Fruit fly (Drosophila melanogaster) whole organism: ENCODE data around the gene CG33191.
A peak's percentile ranks its signal among the peaks of the same experiment; 100 is the strongest.

ENCODE experiments used
- CG8478 ChIP-seq: fragments of >200 bp; optimal IDR thresholded peaks from 2 replicates; lab custom pipeline; 2018; ENCODE audit warnings: inconsistent platforms
- Dll ChIP-seq: fragments of >200 bp; optimal IDR thresholded peaks from 2 replicates; lab custom pipeline; 2017
- EcR ChIP-seq, 2 experiments: fragments of >200 bp; optimal IDR thresholded peaks; 2 replicates each; lab custom pipeline; 2017; ENCODE audit warnings: missing biosample characterization in 2 of 2, missing genetic modification characterization in 2 of 2, missing genetic modification reagents in 2 of 2
- pan ChIP-seq: fragments of >200 bp; optimal IDR thresholded peaks from 2 replicates; lab custom pipeline; 2017
- psq ChIP-seq: fragments of >200 bp; optimal IDR thresholded peaks from 2 replicates; lab custom pipeline; 2017
- usp ChIP-seq: fragments of >200 bp; optimal IDR thresholded peaks from 2 replicates; lab custom pipeline; 2017; ENCODE audit warnings: missing biosample characterization, missing genetic modification characterization, mixed read lengths

The CG33191 gene

DNA sequence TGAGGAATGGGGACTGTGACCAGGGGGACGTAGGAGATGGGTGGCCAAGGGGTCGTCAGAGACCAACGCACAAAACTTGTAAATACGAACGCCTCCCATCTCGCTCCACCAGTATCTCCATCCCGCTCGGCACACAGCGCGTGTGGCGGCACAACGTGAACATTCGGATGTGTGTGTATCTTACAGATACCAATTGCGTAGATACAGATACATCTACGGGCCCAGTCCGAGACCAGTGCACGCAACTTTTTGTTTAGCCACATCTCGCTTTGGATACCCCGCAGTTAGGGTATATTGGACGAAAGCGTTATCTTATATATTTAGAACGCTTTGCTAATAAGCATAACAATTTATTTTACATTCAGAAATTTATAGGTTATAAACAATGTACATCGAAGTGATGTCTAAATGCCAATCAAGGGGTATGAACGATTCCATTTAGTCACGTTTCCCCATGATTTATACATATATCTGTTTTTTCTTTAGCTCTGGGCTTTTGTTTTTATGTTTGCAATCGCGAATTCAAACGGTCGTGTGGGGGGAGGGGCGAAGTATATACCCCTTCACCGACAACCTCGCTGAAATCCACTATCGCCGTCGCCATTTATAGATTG is 31.7 kb upstream of the CG33191 start:
- TF ChIP-seq psq (lab: Kevin White, UChicago) (no peak), pan (lab: Kevin White, UChicago) (peak; percentile 94), EcR (GFP tag; optimal IDR thresholded peaks at IDR 0.05; lab: Kevin White, UChicago) (peak in 1 of 2 experiments; percentile 21), usp (GFP tag; lab: Kevin White, UChicago) (no peak), CG8478 (lab: Kevin White, UChicago) (no peak)

dm6 chr3R:8810397-8811184 is 30.9 kb upstream of the CG33191 start:
- TF ChIP-seq Dll (lab: Kevin White, UChicago) = no peak
- no peak for TF ChIP-seq EcR (GFP tag; optimal IDR thresholded peaks at IDR 0.05; lab: Kevin White, UChicago)
- TF ChIP-seq pan (lab: Kevin White, UChicago) = no peak
- TF ChIP-seq psq (lab: Kevin White, UChicago) = no peak
- no peak for TF ChIP-seq CG8478 (lab: Kevin White, UChicago)
- TF ChIP-seq usp (GFP tag; lab: Kevin White, UChicago) = no peak

DNA sequence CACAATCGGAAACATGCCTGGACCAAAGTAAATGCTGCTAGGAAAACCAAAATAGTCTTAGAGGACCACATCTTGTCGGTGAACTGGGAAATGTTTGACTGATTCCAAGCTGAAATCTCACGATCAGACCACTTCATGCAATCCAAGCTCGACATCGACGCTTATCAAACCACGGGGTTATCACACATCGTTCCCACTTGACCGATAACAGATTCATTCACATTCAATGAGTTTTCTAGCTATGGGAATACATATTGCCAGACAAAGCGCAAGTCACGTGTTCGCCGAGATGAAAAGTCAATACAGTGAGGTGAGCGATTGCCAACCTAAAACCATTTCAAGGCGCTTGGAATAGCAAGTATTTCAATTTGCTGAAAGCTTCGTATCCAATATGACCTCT is 30.0 kb upstream of the CG33191 start:
- no peak for TF ChIP-seq usp (GFP tag; lab: Kevin White, UChicago)

DNA sequence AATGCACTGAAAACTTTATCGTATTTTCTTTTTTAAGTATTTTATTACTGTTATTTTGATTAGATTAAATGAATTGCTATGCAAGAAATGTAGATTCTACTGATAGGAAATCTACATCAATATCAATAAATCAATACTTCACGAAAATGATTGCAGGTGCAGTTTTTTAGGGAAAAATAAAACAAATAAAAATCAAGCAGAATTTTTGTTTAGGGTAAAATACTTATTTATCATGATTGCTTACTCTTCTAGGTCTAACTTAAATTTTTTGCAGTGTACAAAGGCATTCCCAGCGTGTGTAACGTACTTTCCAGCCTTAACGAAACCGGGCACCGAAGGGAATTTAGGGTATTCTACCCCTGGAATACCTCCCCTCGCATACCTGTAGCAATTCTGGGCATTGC is 28.8 kb upstream of the CG33191 start:
- TF ChIP-seq psq (lab: Kevin White, UChicago) (no peak), Dll (lab: Kevin White, UChicago) (no peak), CG8478 (lab: Kevin White, UChicago) (no peak), usp (GFP tag; lab: Kevin White, UChicago) (no peak)

DNA sequence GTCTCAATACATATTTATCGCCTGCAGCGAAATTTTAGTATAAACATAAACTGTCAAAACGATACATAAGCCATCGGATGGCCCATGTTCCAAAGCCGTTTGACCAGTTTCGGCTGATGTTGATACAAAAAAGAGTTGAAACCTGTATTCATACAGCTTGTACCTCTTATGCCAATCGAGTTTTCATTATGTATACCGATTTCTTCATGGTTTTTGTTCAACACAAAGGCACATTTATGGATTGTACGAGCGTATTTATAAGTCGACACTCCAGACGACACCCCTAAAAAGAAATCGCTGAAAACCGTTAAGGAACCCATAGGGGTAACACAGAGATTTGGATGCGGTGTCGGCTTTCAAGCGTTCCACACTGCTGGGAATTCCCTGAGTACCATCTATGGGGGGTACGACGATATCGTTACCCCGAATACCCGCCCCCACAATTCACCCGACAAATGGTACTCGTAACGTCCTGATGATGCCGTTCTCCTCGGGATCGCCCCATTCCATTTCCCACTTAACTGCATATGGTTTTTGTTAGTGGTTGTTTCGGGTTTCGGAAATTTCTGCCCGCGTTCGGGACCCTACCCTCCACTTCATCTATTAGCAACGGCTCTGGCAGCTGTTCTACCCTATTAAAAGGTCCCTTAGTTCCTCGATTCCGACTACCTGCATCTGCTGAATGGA is 28.3 kb upstream of the CG33191 start:
- TF ChIP-seq CG8478 (lab: Kevin White, UChicago) (no peak), pan (lab: Kevin White, UChicago) (no peak), EcR (GFP tag; optimal IDR thresholded peaks at IDR 0.05; lab: Kevin White, UChicago) (no peak), Dll (lab: Kevin White, UChicago) (no peak), psq (lab: Kevin White, UChicago) (no peak), usp (GFP tag; lab: Kevin White, UChicago) (no peak)

dm6 chr3R:8807048-8807447 is 27.3 kb upstream of the CG33191 start:
- TF ChIP-seq pan (lab: Kevin White, UChicago) (no peak), usp (GFP tag; lab: Kevin White, UChicago) (no peak), CG8478 (lab: Kevin White, UChicago) (no peak), EcR (GFP tag; optimal IDR thresholded peaks at IDR 0.05; lab: Kevin White, UChicago) (no peak), psq (lab: Kevin White, UChicago) (no peak), Dll (lab: Kevin White, UChicago) (no peak)

- TF ChIP-seq usp (GFP tag; lab: Kevin White, UChicago) = no peak
- no peak for TF ChIP-seq CG8478 (lab: Kevin White, UChicago)
- no peak for TF ChIP-seq psq (lab: Kevin White, UChicago)
- TF ChIP-seq Dll (lab: Kevin White, UChicago) = no peak
- TF ChIP-seq pan (lab: Kevin White, UChicago) = no peak
- TF ChIP-seq EcR (GFP tag; optimal IDR thresholded peaks at IDR 0.05; lab: Kevin White, UChicago) = no peak
These were observed 26.9 kb upstream of the CG33191 start for dm6 chr3R:8806638-8807037.

- no peak for TF ChIP-seq pan (lab: Kevin White, UChicago)
- no peak for TF ChIP-seq usp (GFP tag; lab: Kevin White, UChicago)
- no peak for TF ChIP-seq Dll (lab: Kevin White, UChicago)
- no peak for TF ChIP-seq EcR (GFP tag; optimal IDR thresholded peaks at IDR 0.05; lab: Kevin White, UChicago)
- no peak for TF ChIP-seq CG8478 (lab: Kevin White, UChicago)
- TF ChIP-seq psq (lab: Kevin White, UChicago) = no peak
These were observed 26.4 kb upstream of the CG33191 start, which contains the start of gene hng2 for dm6 chr3R:8806104-8806503. TSS of gene hng2 (plus strand) at chr3R:8806322.

dm6 chr3R:8805388-8805852 is 25.7 kb upstream of the CG33191 start, which contains the start of gene CG9839:
TSS of gene CG9839 (minus strand) at chr3R:8805802.
- TF ChIP-seq pan (lab: Kevin White, UChicago) (no peak), usp (GFP tag; lab: Kevin White, UChicago) (no peak), EcR (GFP tag; optimal IDR thresholded peaks at IDR 0.05; lab: Kevin White, UChicago) (no peak), CG8478 (lab: Kevin White, UChicago) (no peak), Dll (lab: Kevin White, UChicago) (no peak), psq (lab: Kevin White, UChicago) (no peak)

DNA sequence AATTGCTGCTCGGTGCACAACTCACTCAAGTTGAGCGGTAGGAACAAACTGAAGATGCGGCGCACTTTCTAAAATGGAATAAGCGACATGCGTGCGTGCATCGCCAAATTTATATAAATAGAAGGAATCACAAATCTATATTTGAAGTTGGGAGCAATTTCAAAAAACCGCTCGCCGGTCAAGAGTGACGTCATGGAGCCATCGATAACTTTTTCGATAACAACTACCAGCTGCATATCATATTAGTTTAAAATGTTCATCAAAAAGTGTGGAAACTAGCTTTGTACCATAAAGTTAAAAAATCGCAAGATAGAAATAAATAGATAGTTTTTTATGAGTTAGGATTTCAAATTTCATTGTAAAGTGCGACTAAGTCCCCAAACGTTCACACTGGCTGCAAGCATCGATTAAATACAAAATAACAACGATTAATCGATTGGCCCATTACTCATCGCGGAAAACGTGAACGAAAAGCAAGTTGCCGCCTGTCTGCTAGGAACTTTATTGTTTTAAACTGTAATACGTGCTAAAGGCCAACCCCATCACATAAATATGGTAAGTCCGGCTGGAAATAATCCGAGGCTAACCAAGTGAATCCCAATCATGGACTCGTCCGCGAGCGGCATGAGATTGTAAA is 21.5 kb upstream of the CG33191 start, which contains the start of the genes Pif1A, Pif1B and CCT7:
Pif1A (minus strand) TSS at position 51 of the 637 bp plus-strand sequence.
Pif1B (minus strand) TSS at position 51 of the 637 bp plus-strand sequence.
CCT7 (plus strand) TSS at position 439 of the 637 bp plus-strand sequence.
- TF ChIP-seq pan (lab: Kevin White, UChicago) (no peak), CG8478 (lab: Kevin White, UChicago) (no peak), EcR (GFP tag; optimal IDR thresholded peaks at IDR 0.05; lab: Kevin White, UChicago) (no peak), Dll (lab: Kevin White, UChicago) (no peak), usp (GFP tag; lab: Kevin White, UChicago) (no peak), psq (lab: Kevin White, UChicago) (no peak)
